Worm (Caenorhabditis elegans) whole organism, L1 larva: ENCODE results near the gene C47E8.3.

Source experiments
- C04F5.9 ChIP-seq: sonication (generic microtip); optimal IDR thresholded peaks from 2 replicates; lab custom pipeline; 2016; ENCODE audit warnings: missing genetic modification characterization, missing compliant biosample characterization
- aly-2 ChIP-seq: fragments of 150-350 bp; optimal IDR thresholded peaks from 2 replicates; lab custom pipeline; 2014; ENCODE audit warnings: missing biosample characterization, missing genetic modification characterization
- lin-13 ChIP-seq: fragments of 150-350 bp; optimal IDR thresholded peaks from 2 replicates; lab custom pipeline; 2014; ENCODE audit warnings: missing biosample characterization, missing genetic modification reagents, missing genetic modification characterization
- mep-1 ChIP-seq: fragments of 150-350 bp; optimal IDR thresholded peaks from 2 replicates; lab custom pipeline; 2014; ENCODE audit warnings: missing biosample characterization, missing genetic modification characterization
- snpc-4 ChIP-seq: fragments of 150-350 bp; optimal IDR thresholded peaks from 2 replicates; lab custom pipeline; 2014; ENCODE audit warnings: missing biosample characterization, missing genetic modification characterization
- unc-98 ChIP-seq: fragments of 200-800 bp; sonication (Bioruptor generic); IDR thresholded peaks from 2 replicates; pipeline ENCODE4 v1.3.6; 2022; ENCODE audit warnings: missing genetic modification characterization, missing compliant biosample characterization
- zag-1 ChIP-seq: fragments of 150-350 bp; optimal IDR thresholded peaks from 2 replicates; lab custom pipeline; 2014; ENCODE audit warnings: missing biosample characterization, missing genetic modification characterization

- TF ChIP-seq mep-1 (tag; lab: Kevin White, UChicago), result no peak
- TF ChIP-seq unc-98 (GFP tag; lab: Robert Waterston, UW), result no peak
- no peak for TF ChIP-seq C04F5.9 (tag; lab: Kevin White, UChicago)
- TF ChIP-seq zag-1 (tag; lab: Kevin White, UChicago), result no peak
- TF ChIP-seq lin-13 (GFP tag; lab: Kevin White, UChicago), result no peak
- no peak for TF ChIP-seq aly-2 (tag; lab: Kevin White, UChicago)
- TF ChIP-seq snpc-4 (tag; lab: Kevin White, UChicago), result no peak
Measured at ce11 chrV:14683926-14684325, 3.8 kb downstream of the C47E8.3 start.
